Fruit fly (Drosophila melanogaster) whole organism, embryonic: ENCODE results near the gene CG6290.

ENCODE experiments used
- Antp ChIP-seq: fragments of 200-800 bp; sonication (Bioruptor generic); optimal IDR thresholded peaks from 3 replicates; lab custom pipeline; 2016; ENCODE audit warnings: missing biosample characterization, missing genetic modification characterization
- BtbVII ChIP-seq: fragments of 200-800 bp; sonication (Bioruptor generic); optimal IDR thresholded peaks from 3 replicates; lab custom pipeline; 2017; ENCODE audit warnings: missing biosample characterization, mild to moderate bottlenecking, missing genetic modification characterization
- C15 ChIP-seq: fragments of 200-800 bp; sonication (Bioruptor generic); IDR thresholded peaks from 3 replicates; pipeline ENCODE4 v1.3.6; 2022; ENCODE audit warnings: missing biosample characterization, missing genetic modification characterization
- CG11398 ChIP-seq: fragments of 200-800 bp; sonication (Bioruptor generic); optimal IDR thresholded peaks from 2 replicates; lab custom pipeline; 2016; ENCODE audit warnings: missing biosample characterization, missing genetic modification characterization
- CG11696 ChIP-seq: fragments of 200-800 bp; sonication (Bioruptor generic); IDR thresholded peaks from 2 replicates; pipeline ENCODE4 v1.3.6; 2022; ENCODE audit warnings: missing biosample characterization, missing genetic modification characterization
- CG11723 ChIP-seq: fragments of 200-800 bp; sonication (Bioruptor generic); optimal IDR thresholded peaks from 2 replicates; lab custom pipeline; 2017; ENCODE audit warnings: missing biosample characterization, mild to moderate bottlenecking, missing genetic modification characterization
- CG13296 ChIP-seq: fragments of 200-800 bp; sonication (Bioruptor generic); optimal IDR thresholded peaks from 3 replicates; lab custom pipeline; 2018; ENCODE audit warnings: missing biosample characterization, mild to moderate bottlenecking, missing genetic modification characterization
- CG18764 ChIP-seq: fragments of 200-800 bp; sonication (Bioruptor generic); optimal IDR thresholded peaks from 3 replicates; lab custom pipeline; 2016; ENCODE audit warnings: missing biosample characterization, missing genetic modification characterization
- CG2202 ChIP-seq: fragments of 200-800 bp; sonication (Bioruptor generic); optimal IDR thresholded peaks from 2 replicates; lab custom pipeline; 2018; ENCODE audit warnings: missing biosample characterization, mild to moderate bottlenecking, missing genetic modification characterization
- CG30403 ChIP-seq: fragments of 200-800 bp; sonication (Bioruptor generic); optimal IDR thresholded peaks from 3 replicates; lab custom pipeline; 2016; ENCODE audit warnings: missing biosample characterization, missing genetic modification characterization
- CG31441 ChIP-seq: fragments of 200-800 bp; sonication (Bioruptor generic); IDR thresholded peaks from 2 replicates; pipeline ENCODE4 v1.3.6; 2022; ENCODE audit warnings: missing biosample characterization, missing genetic modification characterization
- CG33557 ChIP-seq: fragments of 200-800 bp; sonication (Bioruptor generic); optimal IDR thresholded peaks from 2 replicates; lab custom pipeline; 2019; ENCODE audit warnings: missing biosample characterization, mild to moderate bottlenecking, missing genetic modification characterization, moderate library complexity
- CG3407 ChIP-seq: fragments of 200-800 bp; sonication (Bioruptor generic); optimal IDR thresholded peaks from 2 replicates; lab custom pipeline; 2018; ENCODE audit warnings: missing biosample characterization, mild to moderate bottlenecking, missing genetic modification characterization
- CG4328 ChIP-seq: fragments of 200-800 bp; sonication (Bioruptor generic); optimal IDR thresholded peaks from 3 replicates; lab custom pipeline; 2017; ENCODE audit warnings: missing biosample characterization, missing genetic modification reagents, missing genetic modification characterization
- CG4404 ChIP-seq: fragments of 200-800 bp; sonication (Bioruptor generic); IDR thresholded peaks from 2 replicates; pipeline ENCODE4 v1.3.6; 2022; ENCODE audit warnings: missing biosample characterization, missing genetic modification characterization
- CG6813 ChIP-seq: fragments of 200-800 bp; sonication (Bioruptor generic); optimal IDR thresholded peaks from 2 replicates; lab custom pipeline; 2017; ENCODE audit warnings: missing biosample characterization, missing genetic modification characterization, mild to moderate bottlenecking, moderate library complexity, missing genetic modification reagents
- CG9609 ChIP-seq: fragments of 200-800 bp; sonication (Bioruptor generic); optimal IDR thresholded peaks from 3 replicates; lab custom pipeline; 2016; ENCODE audit warnings: missing biosample characterization, missing genetic modification characterization
- E2f1 ChIP-seq: fragments of 200-800 bp; sonication (Bioruptor generic); IDR thresholded peaks from 2 replicates; pipeline ENCODE4 v1.3.6; 2022; ENCODE audit warnings: missing biosample characterization, missing genetic modification characterization
- GATAe ChIP-seq: fragments of 200-800 bp; sonication (Bioruptor generic); conservative IDR thresholded peaks from 2 replicates; pipeline ENCODE4 v1.3.6; 2022; ENCODE audit warnings: missing biosample characterization, missing genetic modification characterization
- HLHmδ ChIP-seq: fragments of 200-800 bp; sonication (Bioruptor generic); optimal IDR thresholded peaks from 2 replicates; lab custom pipeline; 2018; ENCODE audit warnings: missing biosample characterization, mild to moderate bottlenecking, missing genetic modification characterization, moderate library complexity
- Hand ChIP-seq: fragments of 200-800 bp; sonication (Bioruptor generic); optimal IDR thresholded peaks from 2 replicates; lab custom pipeline; 2017; ENCODE audit warnings: mild to moderate bottlenecking, missing biosample characterization, missing genetic modification reagents, missing genetic modification characterization
- Kr ChIP-seq: fragments of 200-800 bp; sonication (Bioruptor generic); optimal IDR thresholded peaks from 2 replicates; lab custom pipeline; 2017; ENCODE audit warnings: missing biosample characterization, mild to moderate bottlenecking, missing genetic modification characterization
- NC2α ChIP-seq: fragments of 200-800 bp; sonication (Bioruptor generic); optimal IDR thresholded peaks from 2 replicates; lab custom pipeline; 2016; ENCODE audit warnings: missing biosample characterization, missing genetic modification characterization
- Opbp ChIP-seq: fragments of 200-800 bp; sonication (Bioruptor generic); IDR thresholded peaks from 3 replicates; pipeline ENCODE4 v1.3.6; 2022; ENCODE audit warnings: missing biosample characterization, missing genetic modification characterization; ENCODE audit not compliant: partially characterized antibody
- Pdp1 ChIP-seq, 2 experiments: fragments of 200-800 bp; sonication (Bioruptor generic); optimal IDR thresholded peaks; 3 replicates each; lab custom pipeline; 2016; ENCODE audit warnings: missing biosample characterization in 2 of 2, missing genetic modification characterization in 2 of 2, mild to moderate bottlenecking in 1 of 2, moderate library complexity in 1 of 2
- Ptx1 ChIP-seq: fragments of 200-800 bp; sonication (Bioruptor generic); IDR thresholded peaks from 2 replicates; pipeline ENCODE4 v1.3.6; 2022; ENCODE audit warnings: missing biosample characterization, missing genetic modification characterization
- Xrp1 ChIP-seq: fragments of 200-800 bp; sonication (Bioruptor generic); IDR thresholded peaks from 2 replicates; pipeline ENCODE4 v1.3.6; 2022; ENCODE audit warnings: missing biosample characterization, missing genetic modification characterization
- ab ChIP-seq: fragments of 200-800 bp; sonication (Bioruptor generic); optimal IDR thresholded peaks from 2 replicates; lab custom pipeline; 2016; ENCODE audit warnings: missing biosample characterization, missing genetic modification characterization
- amos ChIP-seq: fragments of 200-800 bp; sonication (Bioruptor generic); IDR thresholded peaks from 2 replicates; pipeline ENCODE4 v1.3.6; 2022; ENCODE audit warnings: missing biosample characterization, missing genetic modification characterization; ENCODE audit not compliant: partially characterized antibody
- bab2 ChIP-seq: fragments of 200-800 bp; sonication (Bioruptor generic); optimal IDR thresholded peaks from 2 replicates; lab custom pipeline; 2016; ENCODE audit warnings: missing biosample characterization, missing genetic modification characterization
- bcd ChIP-seq: fragments of 200-800 bp; sonication (Bioruptor generic); optimal IDR thresholded peaks from 2 replicates; lab custom pipeline; 2017; ENCODE audit warnings: missing biosample characterization, mild to moderate bottlenecking, missing genetic modification characterization
- chif ChIP-seq, 2 experiments: fragments of 200-800 bp; sonication (Bioruptor generic); optimal IDR thresholded peaks; 3 replicates each; lab custom pipeline; 2016; ENCODE audit warnings: missing biosample characterization in 2 of 2, missing genetic modification characterization in 2 of 2
- chm ChIP-seq: fragments of 200-800 bp; sonication (Bioruptor generic); IDR thresholded peaks from 2 replicates; pipeline ENCODE4 v1.3.6; 2022; ENCODE audit warnings: missing biosample characterization, missing genetic modification characterization
- da ChIP-seq: fragments of 200-800 bp; sonication (Bioruptor generic); optimal IDR thresholded peaks from 2 replicates; lab custom pipeline; 2016; ENCODE audit warnings: missing biosample characterization, missing genetic modification characterization
- dimm ChIP-seq: fragments of 200-800 bp; sonication (Bioruptor generic); IDR thresholded peaks from 2 replicates; pipeline ENCODE4 v1.3.6; 2022; ENCODE audit warnings: missing biosample characterization, missing genetic modification characterization
- emc ChIP-seq: fragments of 200-800 bp; sonication (Bioruptor generic); optimal IDR thresholded peaks from 2 replicates; lab custom pipeline; 2016; ENCODE audit warnings: missing biosample characterization, missing genetic modification characterization
- en ChIP-seq: fragments of 200-800 bp; sonication (Bioruptor generic); optimal IDR thresholded peaks from 2 replicates; lab custom pipeline; 2016; ENCODE audit warnings: missing biosample characterization, missing genetic modification characterization
- klu ChIP-seq: fragments of 200-800 bp; sonication (Bioruptor generic); IDR thresholded peaks from 2 replicates; pipeline ENCODE4 v1.3.6; 2022; ENCODE audit warnings: missing biosample characterization, missing genetic modification characterization
- maf-S ChIP-seq: fragments of 200-800 bp; sonication (Bioruptor generic); optimal IDR thresholded peaks from 2 replicates; lab custom pipeline; 2016; ENCODE audit warnings: missing biosample characterization, missing genetic modification characterization
- oc ChIP-seq: fragments of 200-800 bp; sonication (Bioruptor generic); optimal IDR thresholded peaks from 2 replicates; lab custom pipeline; 2018; ENCODE audit warnings: missing biosample characterization, mild to moderate bottlenecking, missing genetic modification characterization, moderate library complexity
- otp ChIP-seq: fragments of 200-800 bp; sonication (Bioruptor generic); IDR thresholded peaks from 3 replicates; pipeline ENCODE4, ENCODE4 v1.3.6; 2022; ENCODE audit warnings: missing biosample characterization, missing genetic modification characterization
- pita ChIP-seq: fragments of 200-800 bp; sonication (Bioruptor generic); optimal IDR thresholded peaks from 2 replicates; lab custom pipeline; 2017; ENCODE audit warnings: missing biosample characterization, mild to moderate bottlenecking, missing genetic modification characterization
- schlank ChIP-seq: fragments of 200-800 bp; sonication (Bioruptor generic); optimal IDR thresholded peaks from 2 replicates; lab custom pipeline; 2018; ENCODE audit warnings: missing biosample characterization, mild to moderate bottlenecking, missing genetic modification characterization
- slbo ChIP-seq: fragments of 200-800 bp; sonication (Bioruptor generic); IDR thresholded peaks from 2 replicates; pipeline ENCODE4 v1.3.6; 2022; ENCODE audit warnings: missing biosample characterization, missing genetic modification characterization
- sna ChIP-seq: fragments of 200-800 bp; sonication (Bioruptor generic); IDR thresholded peaks from 2 replicates; pipeline ENCODE4 v1.3.6; 2022; ENCODE audit warnings: missing biosample characterization, missing genetic modification characterization; ENCODE audit not compliant: partially characterized antibody
- ssp ChIP-seq: fragments of 200-800 bp; sonication (Bioruptor generic); IDR thresholded peaks from 2 replicates; pipeline ENCODE4 v1.3.6; 2022; ENCODE audit warnings: missing biosample characterization, missing genetic modification characterization
- tap ChIP-seq: fragments of 200-800 bp; optimal IDR thresholded peaks from 3 replicates; lab custom pipeline; 2019; ENCODE audit warnings: missing biosample characterization, mild to moderate bottlenecking, missing genetic modification characterization, moderate library complexity
- twi ChIP-seq: fragments of 200-800 bp; optimal IDR thresholded peaks from 2 replicates; lab custom pipeline; 2019; ENCODE audit warnings: missing biosample characterization, mild to moderate bottlenecking, missing genetic modification characterization, moderate library complexity
- tx ChIP-seq: fragments of 200-800 bp; sonication (Bioruptor generic); optimal IDR thresholded peaks from 2 replicates; lab custom pipeline; 2016; ENCODE audit warnings: missing biosample characterization, missing genetic modification characterization
- vvl ChIP-seq: fragments of 200-800 bp; sonication (Bioruptor generic); IDR thresholded peaks from 2 replicates; pipeline ENCODE4 v1.3.6; 2022; ENCODE audit warnings: missing biosample characterization, missing genetic modification characterization
- zen2 ChIP-seq: fragments of 200-800 bp; sonication (Bioruptor generic); IDR thresholded peaks from 3 replicates; pipeline ENCODE4 v1.3.6; 2022; ENCODE audit warnings: missing biosample characterization, missing genetic modification characterization; ENCODE audit not compliant: partially characterized antibody

Gene CG6290

DNA sequence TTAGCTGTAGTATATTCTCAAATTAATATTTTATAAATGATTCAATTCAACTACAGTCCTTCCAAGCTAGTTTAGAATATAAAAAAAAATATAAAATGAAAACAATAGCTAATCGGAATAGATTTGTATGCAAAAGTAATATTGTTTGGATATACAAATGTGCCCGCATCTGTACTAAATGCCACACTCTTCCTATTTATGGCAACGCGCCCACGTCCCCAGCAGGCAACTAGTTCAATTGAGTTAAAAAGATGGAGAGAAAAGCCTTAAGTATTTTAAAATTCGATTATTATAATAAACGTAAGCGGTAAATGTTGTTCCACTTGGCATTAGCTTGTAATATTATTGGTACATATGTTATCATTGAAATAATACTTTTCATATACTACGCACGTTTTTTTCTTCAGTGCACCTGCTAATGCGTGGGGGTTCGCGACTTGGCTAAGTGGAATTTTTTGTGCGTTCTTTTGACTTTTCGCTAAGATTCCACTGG, 31.7 kb upstream of the CG6290 start (continued):
- TF ChIP-seq BtbVII (GFP tag; lab: Kevin White, UChicago) (peak; percentile 35), maf-S (GFP tag; lab: Kevin White, UChicago) (no peak), chm (GFP tag; lab: Robert Waterston, UW) (no peak), bcd (GFP tag; lab: Kevin White, UChicago) (peak; percentile 72), GATAe (no peak), Hand (GFP tag; lab: Kevin White, UChicago) (no peak), en (GFP tag; lab: Kevin White, UChicago) (peak; percentile 22), CG6813 (peak; percentile 24), vvl (no peak; the same call in 1 of the 2 replicates), CG2202 (tag; lab: Kevin White, UChicago) (no peak), Opbp (GFP tag; lab: Robert Waterston, UW) (no peak), oc (tag; lab: Kevin White, UChicago) (peak; percentile 59), bab2 (GFP tag; lab: Kevin White, UChicago) (peak; percentile 27), CG13296 (GFP tag; lab: Kevin White, UChicago) (peak; percentile 21), otp (no peak), Pdp1 (GFP tag; optimal IDR thresholded peaks at IDR 0.05; lab: Kevin White, UChicago) (peak; percentile 3 to 47), CG11723 (GFP tag; lab: Kevin White, UChicago) (peak; percentile 58), pita (GFP tag; lab: Kevin White, UChicago) (no peak), zen2 (no peak), ab (peak; percentile 40), CG33557 (no peak), HLHmδ (GFP tag; lab: Kevin White, UChicago) (no peak), CG31441 (peak; percentile 90), amos (GFP tag; lab: Robert Waterston, UW) (no peak), Kr (GFP tag; lab: Kevin White, UChicago) (no peak), CG18764 (GFP tag; lab: Kevin White, UChicago) (no peak), slbo (peak; percentile 73), tx (peak; percentile 39), twi (peak; percentile 18), schlank (no peak), sna (no peak), NC2α (peak; percentile 27), klu (GFP tag; lab: Robert Waterston, UW) (no peak; the same call in 1 of the 2 replicates), Xrp1 (peak; percentile 53; the same call in 1 of the 2 replicates), CG3407 (peak; percentile 58), E2f1 (GFP tag; lab: Robert Waterston, UW) (peak; percentile 23; the same call in 1 of the 2 replicates), emc (GFP tag; lab: Kevin White, UChicago) (peak; percentile 27), CG9609 (GFP tag; lab: Kevin White, UChicago) (no peak), C15 (GFP tag; lab: Robert Waterston, UW) (no peak), ssp (GFP tag; lab: Robert Waterston, UW) (peak; percentile 16; the same call in 1 of the 2 replicates), da (GFP tag; lab: Kevin White, UChicago) (no peak), CG4404 (GFP tag; lab: Robert Waterston, UW) (0 out of 2 replicates have a peak, but pooled peaks have one; percentile 32), chif (GFP tag; optimal IDR thresholded peaks at IDR 0.05; lab: Kevin White, UChicago) (peak; percentile 34 to 38), tap (peak; percentile 32), CG30403 (GFP tag; lab: Kevin White, UChicago) (peak; percentile 85), CG11696 (GFP tag; lab: Robert Waterston, UW) (peak; percentile 63; the same call in 1 of the 2 replicates), CG4328 (GFP tag; lab: Kevin White, UChicago) (no peak), Antp (GFP tag; lab: Kevin White, UChicago) (peak; percentile 35), Ptx1 (GFP tag; lab: Robert Waterston, UW) (peak; percentile 64), CG11398 (GFP tag; lab: Kevin White, UChicago) (no peak), dimm (GFP tag; lab: Robert Waterston, UW) (no peak)
